Worm (Caenorhabditis elegans): Measurements from ENCODE around the gene T16G12.9.

The T16G12.9 gene

ce11 chrIII:10123586-10124233, 45.7 kb upstream of the T16G12.9 start, which contains the start of gene ttll-4 (continued):
- TF ChIP-seq hlh-11 (tag; optimal IDR thresholded peaks at IDR 0.05) (peak; percentile 16), mxl-2 (GFP tag; conservative IDR thresholded peaks at IDR 0.05) (no peak), lin-15B (tag; optimal IDR thresholded peaks at IDR 0.05) (no peak), attf-4 (tag; optimal IDR thresholded peaks at IDR 0.05) (no peak), dmd-8 (GFP tag; IDR thresholded peaks at IDR 0.05) (no peak), mes-2 (tag; optimal IDR thresholded peaks at IDR 0.05; ENCODE audit: poor library complexity, severe bottlenecking) (peak; percentile 94), pqm-1 (tag; optimal IDR thresholded peaks at IDR 0.05) (no peak), dmd-9 (GFP tag; IDR thresholded peaks at IDR 0.05) (peak; percentile 72), nhr-28 (tag; optimal IDR thresholded peaks at IDR 0.05) (no peak), lin-13 (GFP tag; optimal IDR thresholded peaks at IDR 0.05) (peak; percentile 22), spr-3 (GFP tag; optimal IDR thresholded peaks at IDR 0.05) (no peak), egl-43 (GFP tag; IDR thresholded peaks at IDR 0.05) (peak; percentile 37; the same call in 1 of the 2 replicates), tag-97 (GFP tag; IDR thresholded peaks at IDR 0.05) (no peak), F10B5.3 (tag; optimal IDR thresholded peaks at IDR 0.05) (no peak), ces-1 (GFP tag; optimal IDR thresholded peaks at IDR 0.05) (no peak), nhr-237 (tag; optimal IDR thresholded peaks at IDR 0.05) (no peak), nhr-48 (tag; optimal IDR thresholded peaks at IDR 0.05) (no peak), F44E2.7 (GFP tag; IDR thresholded peaks at IDR 0.05) (no peak), ceh-20 (GFP tag; IDR thresholded peaks at IDR 0.05) (peak; percentile 55), F37D6.2 (tag; optimal IDR thresholded peaks at IDR 0.05) (no peak), Y75B8A.6 (GFP tag; IDR thresholded peaks at IDR 0.05) (no peak), snpc-4 (tag; optimal IDR thresholded peaks at IDR 0.05) (no peak), nhr-41 (GFP tag; IDR thresholded peaks at IDR 0.05) (no peak), nhr-77 (tag; optimal IDR thresholded peaks at IDR 0.05) (no peak), lin-29 (GFP tag; IDR thresholded peaks at IDR 0.05) (no peak), daf-8 (GFP tag; IDR thresholded peaks at IDR 0.05) (no peak), saeg-2 (GFP tag; IDR thresholded peaks at IDR 0.05) (no peak), mxl-3 (GFP tag; optimal IDR thresholded peaks at IDR 0.05) (no peak), set-16 (GFP tag; IDR thresholded peaks at IDR 0.05) (no peak), daf-16 (GFP tag; optimal IDR thresholded peaks at IDR 0.05) (no peak), daf-16 (tag; optimal IDR thresholded peaks at IDR 0.05) (no peak), aly-2 (tag; optimal IDR thresholded peaks at IDR 0.05) (no peak), aha-1 (tag) (no peak), ceh-44 (GFP tag; IDR thresholded peaks at IDR 0.05) (0 out of 2 replicates have a peak, but pooled peaks have one; percentile 23), mep-1 (tag; optimal IDR thresholded peaks at IDR 0.05) (peak; percentile 39), cey-2 (tag; optimal IDR thresholded peaks at IDR 0.05; ENCODE audit: borderline replicate concordance, insufficient read depth) (no peak)

ce11 chrIII:10120076-10120831, 42.2 kb upstream of the T16G12.9 start, which contains the start of the genes gtf-2H3 and ham-3:
gtf-2H3 (minus strand) TSS chrIII:10120148.
ham-3 (plus strand) TSS chrIII:10120781.
- TF ChIP-seq lsy-2 (tag; optimal IDR thresholded peaks at IDR 0.05) (peak in 1 of 2 experiments; percentile 25), R02D3.7 (tag; optimal IDR thresholded peaks at IDR 0.05) (no peak), ceh-28 (tag; optimal IDR thresholded peaks at IDR 0.05) (peak; percentile 65), mes-2 (tag; optimal IDR thresholded peaks at IDR 0.05; ENCODE audit: poor library complexity, severe bottlenecking) (peak; percentile 65)
